Worm (Caenorhabditis elegans) whole organism, L4 larva: ENCODE measurements around the gene H40L08.2.

Source experiments
- F10B5.3 ChIP-seq: sonication (generic microtip); optimal IDR thresholded peaks from 2 replicates; lab custom pipeline; 2016; ENCODE audit warnings: mild to moderate bottlenecking, missing genetic modification characterization, missing compliant biosample characterization
- F44E2.7 ChIP-seq: fragments of 200-800 bp; sonication (Bioruptor generic); IDR thresholded peaks from 2 replicates; pipeline ENCODE4 v2.1.2; 2022; ENCODE audit warnings: missing genetic modification characterization, missing compliant biosample characterization
- T20F7.1 ChIP-seq: fragments of 200-800 bp; sonication (Bioruptor generic); optimal IDR thresholded peaks from 2 replicates; lab custom pipeline; 2018; ENCODE audit warnings: mild to moderate bottlenecking, missing genetic modification characterization, missing compliant biosample characterization
- T26A8.4 ChIP-seq: fragments of 200-800 bp; sonication (Bioruptor generic); IDR thresholded peaks from 2 replicates; pipeline ENCODE4 v1.3.6; 2022; ENCODE audit warnings: missing genetic modification characterization, missing compliant biosample characterization
- Y48G9A.11 ChIP-seq: fragments of 200-800 bp; sonication (Bioruptor generic); IDR thresholded peaks from 2 replicates; pipeline ENCODE4 v1.3.6; 2022; ENCODE audit warnings: missing genetic modification reagents, missing genetic modification characterization, missing compliant biosample characterization
- Y5F2A.4 ChIP-seq: fragments of 200-800 bp; sonication (Bioruptor generic); optimal IDR thresholded peaks from 2 replicates; lab custom pipeline; 2018; ENCODE audit warnings: mild to moderate bottlenecking, missing genetic modification characterization, missing compliant biosample characterization
- Y75B8A.6 ChIP-seq: fragments of 200-800 bp; sonication (Bioruptor generic); IDR thresholded peaks from 2 replicates; pipeline ENCODE4 v1.3.6; 2022; ENCODE audit warnings: missing genetic modification reagents, missing genetic modification characterization, missing compliant biosample characterization
- ZK337.2 ChIP-seq: fragments of 200-800 bp; sonication (Bioruptor generic); IDR thresholded peaks from 2 replicates; pipeline ENCODE4 v1.3.6; 2022; ENCODE audit warnings: missing genetic modification reagents, missing genetic modification characterization, missing compliant biosample characterization
- aha-1 ChIP-seq: fragments of 150-350 bp; peaks from one replicate; lab custom pipeline; 2014; ENCODE audit warnings: missing biosample characterization, missing genetic modification characterization
- aly-2 ChIP-seq: sonication (generic microtip); optimal IDR thresholded peaks from 2 replicates; lab custom pipeline; 2018; ENCODE audit warnings: missing biosample characterization, missing genetic modification characterization
- attf-4 ChIP-seq: sonication (generic microtip); optimal IDR thresholded peaks from 3 replicates; lab custom pipeline; 2017; ENCODE audit warnings: missing biosample characterization, missing genetic modification characterization
- ceh-20 ChIP-seq: fragments of 200-800 bp; sonication (Bioruptor generic); IDR thresholded peaks from 2 replicates; pipeline ENCODE4 v1.3.6; 2022; ENCODE audit warnings: missing genetic modification reagents, missing genetic modification characterization, missing compliant biosample characterization
- ceh-28 ChIP-seq: fragments of 150-350 bp; optimal IDR thresholded peaks from 2 replicates; lab custom pipeline; 2014; ENCODE audit warnings: missing biosample characterization, missing genetic modification reagents, missing genetic modification characterization
- ceh-44 ChIP-seq: fragments of 200-800 bp; sonication (Bioruptor generic); IDR thresholded peaks from 2 replicates; pipeline ENCODE4 v1.3.6; 2022; ENCODE audit warnings: missing genetic modification reagents, missing genetic modification characterization, missing compliant biosample characterization
- ceh-62 ChIP-seq: sonication (generic microtip); optimal IDR thresholded peaks from 2 replicates; lab custom pipeline; 2017; ENCODE audit warnings: missing biosample characterization, missing genetic modification characterization
- ceh-82 ChIP-seq: sonication (generic microtip); optimal IDR thresholded peaks from 2 replicates; lab custom pipeline; 2017; ENCODE audit warnings: missing biosample characterization, missing genetic modification characterization
- ctbp-1 ChIP-seq: fragments of 200-800 bp; sonication (Bioruptor generic); IDR thresholded peaks from 2 replicates; pipeline ENCODE4 v1.3.6; 2022; ENCODE audit warnings: missing genetic modification reagents, missing genetic modification characterization, missing compliant biosample characterization
- daf-16 ChIP-seq, 3 experiments: sonication (generic microtip); optimal IDR thresholded peaks; 2 replicates each; lab custom pipeline; 2016 to 2017; ENCODE audit warnings: missing genetic modification characterization in 3 of 3, missing genetic modification reagents in 3 of 3, mild to moderate bottlenecking in 2 of 3, missing compliant biosample characterization in 2 of 3, missing biosample characterization in 1 of 3, moderate library complexity in 1 of 3
- daf-19 ChIP-seq: fragments of 200-800 bp; sonication (Bioruptor generic); conservative IDR thresholded peaks from 2 replicates; pipeline ENCODE4 v1.3.6; 2022; ENCODE audit warnings: missing genetic modification characterization, missing compliant biosample characterization
- daf-8 ChIP-seq: fragments of 200-800 bp; sonication (Bioruptor generic); IDR thresholded peaks from 2 replicates; pipeline ENCODE4 v1.3.6; 2022; ENCODE audit warnings: missing genetic modification characterization, missing compliant biosample characterization
- dmd-9 ChIP-seq: fragments of 200-800 bp; sonication (Bioruptor generic); IDR thresholded peaks from 2 replicates; pipeline ENCODE4 v1.3.6; 2022; ENCODE audit warnings: missing genetic modification reagents, missing genetic modification characterization, missing compliant biosample characterization
- dpl-1 ChIP-seq: fragments of 150-350 bp; optimal IDR thresholded peaks from 2 replicates; lab custom pipeline; 2014; ENCODE audit warnings: missing biosample characterization, missing genetic modification reagents, missing genetic modification characterization
- duxl-1 ChIP-seq: sonication (generic microtip); optimal IDR thresholded peaks from 2 replicates; lab custom pipeline; 2016; ENCODE audit warnings: mild to moderate bottlenecking, missing genetic modification characterization, moderate library complexity, missing compliant biosample characterization; ENCODE audit not compliant: poor library complexity
- dve-1 ChIP-seq: sonication (generic microtip); optimal IDR thresholded peaks from 2 replicates; lab custom pipeline; 2017; ENCODE audit warnings: antibody characterized with exemption, mild to moderate bottlenecking, missing genetic modification characterization, missing compliant biosample characterization; ENCODE audit not compliant: insufficient read depth
- egl-27 ChIP-seq: sonication (generic microtip); optimal IDR thresholded peaks from 3 replicates; lab custom pipeline; 2017; ENCODE audit warnings: missing biosample characterization, missing genetic modification reagents, missing genetic modification characterization
- fkh-10 ChIP-seq: fragments of 150-350 bp; optimal IDR thresholded peaks from 2 replicates; lab custom pipeline; 2014; ENCODE audit warnings: missing biosample characterization, missing genetic modification reagents, missing genetic modification characterization
- hlh-11 ChIP-seq: fragments of 200-800 bp; sonication (Bioruptor generic); optimal IDR thresholded peaks from 2 replicates; lab custom pipeline; 2018; ENCODE audit warnings: mild to moderate bottlenecking, missing genetic modification characterization, missing compliant biosample characterization
- hmg-1.1 ChIP-seq: fragments of 200-800 bp; sonication (Bioruptor generic); IDR thresholded peaks from 2 replicates; pipeline ENCODE4 v1.3.6; 2022; ENCODE audit warnings: missing genetic modification reagents, missing genetic modification characterization, missing compliant biosample characterization
- lim-7 ChIP-seq: fragments of 200-800 bp; sonication (Bioruptor generic); IDR thresholded peaks from 2 replicates; pipeline ENCODE4 v1.3.6; 2022; ENCODE audit warnings: missing genetic modification characterization, missing compliant biosample characterization
- lin-15B ChIP-seq: fragments of 150-350 bp; sonication (generic microtip); optimal IDR thresholded peaks from 3 replicates; lab custom pipeline; 2014; ENCODE audit warnings: missing biosample characterization, missing genetic modification characterization
- madf-9 ChIP-seq: fragments of 200-800 bp; sonication (Bioruptor generic); conservative IDR thresholded peaks from 2 replicates; pipeline ENCODE4 v1.3.6; 2022; ENCODE audit warnings: missing genetic modification reagents, missing genetic modification characterization, missing compliant biosample characterization
- mdl-1 ChIP-seq, 2 experiments: fragments of 150-350 bp in 1 of 2; sonication (generic microtip) in 1 of 2; optimal IDR thresholded peaks; 2 replicates each; lab custom pipeline; 2014 to 2017; ENCODE audit warnings: missing biosample characterization in 2 of 2, missing genetic modification characterization in 2 of 2
- mdt-29 ChIP-seq: fragments of 200-800 bp; sonication (Bioruptor generic); IDR thresholded peaks from 2 replicates; pipeline ENCODE4 v1.3.6; 2022; ENCODE audit warnings: missing genetic modification reagents, missing genetic modification characterization, missing compliant biosample characterization
- mxl-2 ChIP-seq: fragments of 200-800 bp; sonication (Bioruptor generic); conservative IDR thresholded peaks from 2 replicates; pipeline ENCODE4 v1.3.6; 2022; ENCODE audit warnings: missing genetic modification reagents, missing genetic modification characterization, missing compliant biosample characterization
- nhr-10 ChIP-seq: fragments of 150-350 bp; optimal IDR thresholded peaks from 2 replicates; lab custom pipeline; 2014; ENCODE audit warnings: missing biosample characterization, missing genetic modification characterization
- nhr-102 ChIP-seq: sonication (generic microtip); optimal IDR thresholded peaks from 2 replicates; lab custom pipeline; 2016; ENCODE audit warnings: mild to moderate bottlenecking, missing genetic modification characterization, moderate library complexity, missing compliant biosample characterization
- nhr-11 ChIP-seq: fragments of 150-350 bp; optimal IDR thresholded peaks from 2 replicates; lab custom pipeline; 2014; ENCODE audit warnings: missing biosample characterization, missing genetic modification characterization
- nhr-111 ChIP-seq: fragments of 200-800 bp; sonication (Bioruptor generic); optimal IDR thresholded peaks from 2 replicates; lab custom pipeline; 2018; ENCODE audit warnings: mild to moderate bottlenecking, missing genetic modification characterization, missing compliant biosample characterization
- nhr-237 ChIP-seq: sonication (generic microtip); optimal IDR thresholded peaks from 2 replicates; lab custom pipeline; 2017; ENCODE audit warnings: missing biosample characterization, missing genetic modification characterization
- nhr-41 ChIP-seq: fragments of 200-800 bp; sonication (Bioruptor generic); IDR thresholded peaks from 2 replicates; pipeline ENCODE4 v1.3.6; 2022; ENCODE audit warnings: missing genetic modification reagents, missing genetic modification characterization, missing compliant biosample characterization
- nhr-42 ChIP-seq: fragments of 200-800 bp; sonication (Bioruptor generic); IDR thresholded peaks from 2 replicates; pipeline ENCODE4 v1.3.6; 2022; ENCODE audit warnings: missing genetic modification characterization, missing compliant biosample characterization
- nhr-48 ChIP-seq: sonication (generic microtip); optimal IDR thresholded peaks from 2 replicates; lab custom pipeline; 2016; ENCODE audit warnings: mild to moderate bottlenecking, missing genetic modification characterization, missing compliant biosample characterization
- nhr-77 ChIP-seq: fragments of 150-350 bp; optimal IDR thresholded peaks from 2 replicates; lab custom pipeline; 2014; ENCODE audit warnings: missing biosample characterization, missing genetic modification characterization
- pqm-1 ChIP-seq: sonication (generic microtip); optimal IDR thresholded peaks from 2 replicates; lab custom pipeline; 2017; ENCODE audit warnings: missing biosample characterization, missing genetic modification characterization
- saeg-2 ChIP-seq: fragments of 200-800 bp; sonication (Bioruptor generic); IDR thresholded peaks from 2 replicates; pipeline ENCODE4 v1.3.6; 2022; ENCODE audit warnings: missing genetic modification reagents, missing genetic modification characterization, missing compliant biosample characterization
- skn-1 ChIP-seq: fragments of 150-350 bp; optimal IDR thresholded peaks from 2 replicates; lab custom pipeline; 2014; ENCODE audit warnings: missing biosample characterization, missing genetic modification characterization
- snpc-1.2 ChIP-seq: fragments of 200-800 bp; sonication (Bioruptor generic); IDR thresholded peaks from 2 replicates; pipeline ENCODE4 v1.3.6; 2022; ENCODE audit warnings: missing genetic modification reagents, missing genetic modification characterization, missing compliant biosample characterization
- snpc-4 ChIP-seq: fragments of 150-350 bp; optimal IDR thresholded peaks from 2 replicates; lab custom pipeline; 2014; ENCODE audit warnings: missing biosample characterization, missing genetic modification characterization
- vab-7 ChIP-seq: fragments of 200-800 bp; sonication (Bioruptor generic); IDR thresholded peaks from 2 replicates; pipeline ENCODE4 v1.3.6; 2022; ENCODE audit warnings: missing genetic modification reagents, missing genetic modification characterization, missing compliant biosample characterization
- ztf-11 ChIP-seq: fragments of 150-350 bp; optimal IDR thresholded peaks from 2 replicates; lab custom pipeline; 2014; ENCODE audit warnings: missing biosample characterization, missing genetic modification characterization
- ztf-7 ChIP-seq: fragments of 150-350 bp; optimal IDR thresholded peaks from 2 replicates; lab custom pipeline; 2014; ENCODE audit warnings: missing biosample characterization, missing genetic modification characterization

H40L08.2 gene

ce11 chrX:15040552-15041080 lies 36.9 kb downstream of the H40L08.2 start, which contains the start of gene C18B12.4 (continued):
- no peak for TF ChIP-seq snpc-4 (tag; lab: Kevin White, UChicago)
- no peak for TF ChIP-seq ztf-11 (tag; lab: Kevin White, UChicago)
- TF ChIP-seq mdl-1 (tag; optimal IDR thresholded peaks at IDR 0.05; lab: Kevin White, UChicago), result peak; percentile 67 to 92
- no peak for TF ChIP-seq mxl-2 (GFP tag; lab: Robert Waterston, UW)
- peak; percentile 94 for TF ChIP-seq hmg-1.1
- no peak for TF ChIP-seq daf-8 (GFP tag; lab: Robert Waterston, UW)
- TF ChIP-seq aly-2, result no peak
- TF ChIP-seq nhr-111, result no peak
- TF ChIP-seq ztf-7 (tag; lab: Kevin White, UChicago), result no peak
- TF ChIP-seq T20F7.1 (GFP tag; lab: Kevin White, UChicago), result peak; percentile 75
- no peak for TF ChIP-seq saeg-2
- no peak for TF ChIP-seq F44E2.7 (GFP tag; lab: Robert Waterston, UW)
- no peak for TF ChIP-seq F10B5.3 (tag; lab: Kevin White, UChicago)
- TF ChIP-seq ceh-28, result peak; percentile 45
- TF ChIP-seq Y75B8A.6 (GFP tag; lab: Robert Waterston, UW), result no peak
- TF ChIP-seq nhr-237, result no peak
- peak; percentile 76 for TF ChIP-seq nhr-48 (tag; lab: Kevin White, UChicago)
- no peak for TF ChIP-seq skn-1 (tag; lab: Kevin White, UChicago)
- no peak for TF ChIP-seq ceh-44 (GFP tag; lab: Robert Waterston, UW)
- TF ChIP-seq nhr-41 (GFP tag; lab: Robert Waterston, UW), result 0 out of 2 replicates have a peak, but pooled peaks have one; percentile 67
- no peak for TF ChIP-seq ceh-62 (tag; lab: Kevin White, UChicago)
- TF ChIP-seq nhr-77 (tag; lab: Kevin White, UChicago), result peak; percentile 94
- peak; percentile 59 for TF ChIP-seq nhr-102
- peak; percentile 54 for TF ChIP-seq pqm-1 (tag; lab: Kevin White, UChicago)
- no peak for TF ChIP-seq mdt-29 (GFP tag; lab: Robert Waterston, UW)
- no peak for TF ChIP-seq nhr-10
- peak; percentile 99 for TF ChIP-seq aha-1 (tag; lab: Kevin White, UChicago)
- no peak for TF ChIP-seq Y5F2A.4 (GFP tag; lab: Kevin White, UChicago)
- TF ChIP-seq egl-27, result no peak
- TF ChIP-seq attf-4 (tag; lab: Kevin White, UChicago), result no peak
- TF ChIP-seq dpl-1 (GFP tag; lab: Kevin White, UChicago), result peak; percentile 69
- peak; percentile 98 for TF ChIP-seq hlh-11
- peak; percentile 52; the same call in 1 of the 2 replicates for TF ChIP-seq ctbp-1 (GFP tag; lab: Robert Waterston, UW)
- peak; percentile 95 for TF ChIP-seq nhr-11
- TF ChIP-seq T26A8.4, result peak; percentile 54
- TF ChIP-seq lim-7 (GFP tag; lab: Robert Waterston, UW), result no peak
- peak; percentile 41 for TF ChIP-seq duxl-1
- peak; percentile 59 for TF ChIP-seq fkh-10
- no peak for TF ChIP-seq ZK337.2 (GFP tag; lab: Robert Waterston, UW)
- TF ChIP-seq Y48G9A.11 (GFP tag; lab: Robert Waterston, UW), result no peak
- TF ChIP-seq ceh-82 (tag; lab: Kevin White, UChicago), result no peak
- no peak for TF ChIP-seq lin-15B (tag; lab: Kevin White, UChicago)
- TF ChIP-seq snpc-1.2 (GFP tag; lab: Robert Waterston, UW), result no peak
- no peak for TF ChIP-seq dmd-9
- TF ChIP-seq vab-7 (GFP tag; lab: Robert Waterston, UW), result peak; percentile 68
- TF ChIP-seq madf-9, result peak; percentile 77; the same call in 1 of the 2 replicates
- TF ChIP-seq daf-19 (GFP tag; lab: Robert Waterston, UW), result no peak
- peak; percentile 90 for TF ChIP-seq nhr-42
- TF ChIP-seq daf-16 (GFP tag; optimal IDR thresholded peaks at IDR 0.05; lab: Kevin White, UChicago), result peak in 1 of 2 experiments; percentile 70
- TF ChIP-seq daf-16 (tag; optimal IDR thresholded peaks at IDR 0.05; lab: Kevin White, UChicago), result peak; percentile 74
- peak; percentile 81 for TF ChIP-seq dve-1 (tag; lab: Kevin White, UChicago)
- peak; percentile 84 for TF ChIP-seq ceh-20 (GFP tag; lab: Robert Waterston, UW)
